Worm (Caenorhabditis elegans) whole organism, L4 larva: ENCODE data around the gene sas-4.

ENCODE experiments used
- D1046.2 ChIP-seq: fragments of 200-800 bp; sonication (Bioruptor generic); IDR thresholded peaks from 2 replicates; pipeline ENCODE4 v1.3.6; 2022; ENCODE audit warnings: missing genetic modification characterization, missing compliant biosample characterization
- F10B5.3 ChIP-seq: sonication (generic microtip); optimal IDR thresholded peaks from 2 replicates; lab custom pipeline; 2016; ENCODE audit warnings: mild to moderate bottlenecking, missing genetic modification characterization, missing compliant biosample characterization
- aha-1 ChIP-seq: fragments of 150-350 bp; peaks from one replicate; lab custom pipeline; 2014; ENCODE audit warnings: missing biosample characterization, missing genetic modification characterization
- daf-16 ChIP-seq, 3 experiments: sonication (generic microtip); optimal IDR thresholded peaks; 2 replicates each; lab custom pipeline; 2016 to 2017; ENCODE audit warnings: missing genetic modification characterization in 3 of 3, missing genetic modification reagents in 3 of 3, mild to moderate bottlenecking in 2 of 3, missing compliant biosample characterization in 2 of 3, missing biosample characterization in 1 of 3, moderate library complexity in 1 of 3
- dmd-6 ChIP-seq: fragments of 200-800 bp; sonication (Bioruptor generic); IDR thresholded peaks from 2 replicates; pipeline ENCODE4 v1.3.6; 2022; ENCODE audit warnings: missing genetic modification reagents, missing genetic modification characterization, missing compliant biosample characterization
- dmd-8 ChIP-seq: fragments of 200-800 bp; sonication (Bioruptor generic); IDR thresholded peaks from 2 replicates; pipeline ENCODE4 v1.3.6; 2022; ENCODE audit warnings: missing genetic modification characterization, missing compliant biosample characterization
- dve-1 ChIP-seq: sonication (generic microtip); optimal IDR thresholded peaks from 2 replicates; lab custom pipeline; 2017; ENCODE audit warnings: antibody characterized with exemption, mild to moderate bottlenecking, missing genetic modification characterization, missing compliant biosample characterization; ENCODE audit not compliant: insufficient read depth
- fkh-10 ChIP-seq: fragments of 150-350 bp; optimal IDR thresholded peaks from 2 replicates; lab custom pipeline; 2014; ENCODE audit warnings: missing biosample characterization, missing genetic modification reagents, missing genetic modification characterization
- gei-8 ChIP-seq: fragments of 200-800 bp; sonication (Bioruptor generic); optimal IDR thresholded peaks from 2 replicates; lab custom pipeline; 2018; ENCODE audit warnings: mild to moderate bottlenecking, missing genetic modification characterization, missing compliant biosample characterization
- hlh-11 ChIP-seq: fragments of 200-800 bp; sonication (Bioruptor generic); optimal IDR thresholded peaks from 2 replicates; lab custom pipeline; 2018; ENCODE audit warnings: mild to moderate bottlenecking, missing genetic modification characterization, missing compliant biosample characterization
- hlh-30 ChIP-seq: sonication (generic microtip); optimal IDR thresholded peaks from 2 replicates; lab custom pipeline; 2017; ENCODE audit warnings: antibody characterized with exemption, mild to moderate bottlenecking, missing genetic modification characterization, missing compliant biosample characterization; ENCODE audit not compliant: insufficient read depth
- hmg-1.1 ChIP-seq: fragments of 200-800 bp; sonication (Bioruptor generic); IDR thresholded peaks from 2 replicates; pipeline ENCODE4 v1.3.6; 2022; ENCODE audit warnings: missing genetic modification reagents, missing genetic modification characterization, missing compliant biosample characterization
- jun-1 ChIP-seq: fragments of 150-350 bp; optimal IDR thresholded peaks from 2 replicates; lab custom pipeline; 2014; ENCODE audit warnings: missing biosample characterization, missing genetic modification reagents, missing genetic modification characterization
- lin-13 ChIP-seq: fragments of 150-350 bp; optimal IDR thresholded peaks from 2 replicates; lab custom pipeline; 2014; ENCODE audit warnings: missing biosample characterization, missing genetic modification reagents, missing genetic modification characterization
- lin-29 ChIP-seq: fragments of 200-800 bp; sonication (Bioruptor generic); IDR thresholded peaks from 2 replicates; pipeline ENCODE4 v1.3.6; 2022; ENCODE audit warnings: missing genetic modification reagents, missing genetic modification characterization, missing compliant biosample characterization
- lsy-2 ChIP-seq, 2 experiments: fragments of 150-350 bp in 1 of 2; sonication (generic microtip) in 1 of 2; optimal IDR thresholded peaks; 2 replicates each; lab custom pipeline; 2014 to 2017; ENCODE audit warnings: missing biosample characterization in 2 of 2, missing genetic modification characterization in 2 of 2
- mdl-1 ChIP-seq, 2 experiments: fragments of 150-350 bp in 1 of 2; sonication (generic microtip) in 1 of 2; optimal IDR thresholded peaks; 2 replicates each; lab custom pipeline; 2014 to 2017; ENCODE audit warnings: missing biosample characterization in 2 of 2, missing genetic modification characterization in 2 of 2
- mep-1 ChIP-seq: fragments of 150-350 bp; sonication (generic microtip); optimal IDR thresholded peaks from 3 replicates; lab custom pipeline; 2014; ENCODE audit warnings: missing biosample characterization, missing genetic modification characterization
- nhr-11 ChIP-seq: fragments of 150-350 bp; optimal IDR thresholded peaks from 2 replicates; lab custom pipeline; 2014; ENCODE audit warnings: missing biosample characterization, missing genetic modification characterization
- nhr-28 ChIP-seq: fragments of 150-350 bp; optimal IDR thresholded peaks from 2 replicates; lab custom pipeline; 2014; ENCODE audit warnings: missing biosample characterization, missing genetic modification characterization
- nhr-41 ChIP-seq: fragments of 200-800 bp; sonication (Bioruptor generic); IDR thresholded peaks from 2 replicates; pipeline ENCODE4 v1.3.6; 2022; ENCODE audit warnings: missing genetic modification reagents, missing genetic modification characterization, missing compliant biosample characterization
- nhr-48 ChIP-seq: sonication (generic microtip); optimal IDR thresholded peaks from 2 replicates; lab custom pipeline; 2016; ENCODE audit warnings: mild to moderate bottlenecking, missing genetic modification characterization, missing compliant biosample characterization
- nhr-76 ChIP-seq: fragments of 150-350 bp; optimal IDR thresholded peaks from 2 replicates; lab custom pipeline; 2014; ENCODE audit warnings: missing biosample characterization, missing genetic modification characterization
- php-3 ChIP-seq: fragments of 200-800 bp; sonication (Bioruptor generic); IDR thresholded peaks from 2 replicates; pipeline ENCODE4 v1.3.6; 2022; ENCODE audit warnings: missing genetic modification reagents, missing genetic modification characterization, missing compliant biosample characterization
- pqm-1 ChIP-seq: sonication (generic microtip); optimal IDR thresholded peaks from 2 replicates; lab custom pipeline; 2017; ENCODE audit warnings: missing biosample characterization, missing genetic modification characterization
- skn-1 ChIP-seq: fragments of 150-350 bp; optimal IDR thresholded peaks from 2 replicates; lab custom pipeline; 2014; ENCODE audit warnings: missing biosample characterization, missing genetic modification characterization
- snpc-1.2 ChIP-seq: fragments of 200-800 bp; sonication (Bioruptor generic); IDR thresholded peaks from 2 replicates; pipeline ENCODE4 v1.3.6; 2022; ENCODE audit warnings: missing genetic modification reagents, missing genetic modification characterization, missing compliant biosample characterization
- unc-62 ChIP-seq, 3 experiments: fragments of 150-350 bp in 1 of 3; sonication (generic microtip); optimal IDR thresholded peaks in 2 of 3; peaks in 1 of 3; 1 replicate in 1 of 3; 2 replicates in 2 of 3; lab custom pipeline; 2014 to 2017; ENCODE audit warnings: missing biosample characterization in 3 of 3, missing genetic modification characterization in 3 of 3, missing genetic modification reagents in 3 of 3, missing genotype in 1 of 3
- ztf-11 ChIP-seq: fragments of 150-350 bp; optimal IDR thresholded peaks from 2 replicates; lab custom pipeline; 2014; ENCODE audit warnings: missing biosample characterization, missing genetic modification characterization

The sas-4 gene

ce11 chrIII:8325574-8326513 is 7.5 kb upstream of the sas-4 start, which contains the start of gene ZC262.13 (continued):
- TF ChIP-seq lin-13 (GFP tag; lab: Kevin White, UChicago): no peak
- TF ChIP-seq hlh-11 (tag; lab: Kevin White, UChicago): peak; percentile 55
- TF ChIP-seq nhr-48: peak; percentile 2
- TF ChIP-seq php-3: peak; percentile 12; the same call in 1 of the 2 replicates
- TF ChIP-seq, all 104 proteins: peak for 15

ce11 chrIII:8324412-8324811 is 6.0 kb upstream of the sas-4 start, which contains the start of gene F10E9.12:
Gene F10E9.12 (plus strand): TSS chrIII:8324542.
- TF ChIP-seq daf-16 (GFP tag; optimal IDR thresholded peaks at IDR 0.05; lab: Kevin White, UChicago) (no peak), daf-16 (tag; optimal IDR thresholded peaks at IDR 0.05; lab: Kevin White, UChicago) (peak; percentile 43), nhr-76 (tag; lab: Kevin White, UChicago) (no peak), aha-1 (peak; percentile 9), jun-1 (tag; lab: Kevin White, UChicago) (no peak), F10B5.3 (no peak), nhr-11 (tag; lab: Kevin White, UChicago) (no peak), hlh-11 (tag; lab: Kevin White, UChicago) (peak; percentile 30), pqm-1 (tag; lab: Kevin White, UChicago) (peak; percentile 4), snpc-1.2 (GFP tag; lab: Robert Waterston, UW) (no peak), skn-1 (no peak), dmd-6 (GFP tag; lab: Robert Waterston, UW) (peak; percentile 26; the same call in 1 of the 2 replicates), fkh-10 (GFP tag; lab: Kevin White, UChicago) (no peak), nhr-28 (peak; percentile 1), dve-1 (tag; lab: Kevin White, UChicago) (peak; percentile 54), mep-1 (tag; lab: Kevin White, UChicago) (peak; percentile 5), gei-8 (no peak), hlh-30 (tag; lab: Kevin White, UChicago) (peak; percentile 66), lsy-2 (tag; optimal IDR thresholded peaks at IDR 0.05; lab: Kevin White, UChicago) (peak in 1 of 2 experiments; percentile 31), mdl-1 (tag; optimal IDR thresholded peaks at IDR 0.05; lab: Kevin White, UChicago) (peak in 1 of 2 experiments; percentile 14)
- TF ChIP-seq, all 104 proteins: peak for 11

ce11 chrIII:8322645-8323213 is 4.3 kb upstream of the sas-4 start, which contains the start of gene F10E9.1:
Gene F10E9.1 (plus strand): TSS chrIII:8323163.
- TF ChIP-seq dmd-8 (GFP tag; lab: Robert Waterston, UW): no peak
- no peak for TF ChIP-seq nhr-41 (GFP tag; lab: Robert Waterston, UW)
- no peak for TF ChIP-seq ztf-11 (tag; lab: Kevin White, UChicago)
- no peak for TF ChIP-seq hlh-11 (tag; lab: Kevin White, UChicago)
- peak; percentile 68 for TF ChIP-seq nhr-11 (tag; lab: Kevin White, UChicago)
- no peak for TF ChIP-seq D1046.2 (GFP tag; lab: Robert Waterston, UW)
- no peak for TF ChIP-seq hmg-1.1 (GFP tag; lab: Robert Waterston, UW)

- TF ChIP-seq unc-62 (GFP tag; optimal IDR thresholded peaks at IDR 0.05 in 1 of 2; lab: Kevin White, UChicago): peak in 1 of 2 experiments; percentile 89
- TF ChIP-seq unc-62 (tag; optimal IDR thresholded peaks at IDR 0.05; lab: Kevin White, UChicago): no peak
- TF ChIP-seq aha-1: peak; percentile 7
- no peak for TF ChIP-seq lin-29 (GFP tag; lab: Robert Waterston, UW)
- TF ChIP-seq hmg-1.1 (GFP tag; lab: Robert Waterston, UW): 0 out of 2 replicates have a peak, but pooled peaks have one; percentile 8
- peak; percentile 6 for TF ChIP-seq hlh-30 (tag; lab: Kevin White, UChicago)
These were observed 2.8 kb upstream of the sas-4 start for ce11 chrIII:8321225-8321624.
